Worm (Caenorhabditis elegans) whole organism, L4 larva: ENCODE results near the gene irld-57.
"Not testable (repeated sequence)": the region's sequence is repeated elsewhere in the genome, so short reads cannot be mapped to it uniquely, and the experiment has no call there.

Experiments used
- D1046.2 ChIP-seq: fragments of 200-800 bp; sonication (Bioruptor generic); IDR thresholded peaks from 2 replicates; pipeline ENCODE4 v1.3.6; 2022; ENCODE audit warnings: missing genetic modification characterization, missing compliant biosample characterization
- F26F4.8 ChIP-seq: fragments of 200-800 bp; sonication (Bioruptor generic); conservative IDR thresholded peaks from 2 replicates; pipeline ENCODE4 v1.3.6; 2022; ENCODE audit warnings: missing genetic modification characterization, missing compliant biosample characterization
- F44E2.7 ChIP-seq: fragments of 200-800 bp; sonication (Bioruptor generic); IDR thresholded peaks from 2 replicates; pipeline ENCODE4 v2.1.2; 2022; ENCODE audit warnings: missing genetic modification characterization, missing compliant biosample characterization
- F49E8.2 ChIP-seq: sonication (generic microtip); optimal IDR thresholded peaks from 2 replicates; lab custom pipeline; 2016; ENCODE audit warnings: missing compliant biosample characterization, mild to moderate bottlenecking, missing genetic modification characterization, borderline replicate concordance
- T26A8.4 ChIP-seq: fragments of 200-800 bp; sonication (Bioruptor generic); IDR thresholded peaks from 2 replicates; pipeline ENCODE4 v1.3.6; 2022; ENCODE audit warnings: missing genetic modification characterization, missing compliant biosample characterization
- Y105C5A.15 ChIP-seq: fragments of 200-800 bp; sonication (Bioruptor generic); IDR thresholded peaks from 2 replicates; pipeline ENCODE4 v1.3.6; 2022; ENCODE audit warnings: missing genetic modification characterization, missing compliant biosample characterization
- Y48G9A.11 ChIP-seq: fragments of 200-800 bp; sonication (Bioruptor generic); IDR thresholded peaks from 2 replicates; pipeline ENCODE4 v1.3.6; 2022; ENCODE audit warnings: missing genetic modification reagents, missing genetic modification characterization, missing compliant biosample characterization
- Y75B8A.6 ChIP-seq: fragments of 200-800 bp; sonication (Bioruptor generic); IDR thresholded peaks from 2 replicates; pipeline ENCODE4 v1.3.6; 2022; ENCODE audit warnings: missing genetic modification reagents, missing genetic modification characterization, missing compliant biosample characterization
- ZK337.2 ChIP-seq: fragments of 200-800 bp; sonication (Bioruptor generic); IDR thresholded peaks from 2 replicates; pipeline ENCODE4 v1.3.6; 2022; ENCODE audit warnings: missing genetic modification reagents, missing genetic modification characterization, missing compliant biosample characterization
- arid-1 ChIP-seq: fragments of 200-800 bp; sonication (Bioruptor generic); conservative IDR thresholded peaks from 2 replicates; pipeline ENCODE4 v1.3.6; 2022; ENCODE audit warnings: missing genetic modification reagents, missing genetic modification characterization, missing compliant biosample characterization
- ceh-20 ChIP-seq: fragments of 200-800 bp; sonication (Bioruptor generic); IDR thresholded peaks from 2 replicates; pipeline ENCODE4 v1.3.6; 2022; ENCODE audit warnings: missing genetic modification reagents, missing genetic modification characterization, missing compliant biosample characterization
- ceh-44 ChIP-seq: fragments of 200-800 bp; sonication (Bioruptor generic); IDR thresholded peaks from 2 replicates; pipeline ENCODE4 v1.3.6; 2022; ENCODE audit warnings: missing genetic modification reagents, missing genetic modification characterization, missing compliant biosample characterization
- ceh-82 ChIP-seq: sonication (generic microtip); optimal IDR thresholded peaks from 2 replicates; lab custom pipeline; 2017; ENCODE audit warnings: missing biosample characterization, missing genetic modification characterization
- ctbp-1 ChIP-seq: fragments of 200-800 bp; sonication (Bioruptor generic); IDR thresholded peaks from 2 replicates; pipeline ENCODE4 v1.3.6; 2022; ENCODE audit warnings: missing genetic modification reagents, missing genetic modification characterization, missing compliant biosample characterization
- daf-8 ChIP-seq: fragments of 200-800 bp; sonication (Bioruptor generic); IDR thresholded peaks from 2 replicates; pipeline ENCODE4 v1.3.6; 2022; ENCODE audit warnings: missing genetic modification characterization, missing compliant biosample characterization
- dmd-6 ChIP-seq: fragments of 200-800 bp; sonication (Bioruptor generic); IDR thresholded peaks from 2 replicates; pipeline ENCODE4 v1.3.6; 2022; ENCODE audit warnings: missing genetic modification reagents, missing genetic modification characterization, missing compliant biosample characterization
- dmd-8 ChIP-seq: fragments of 200-800 bp; sonication (Bioruptor generic); IDR thresholded peaks from 2 replicates; pipeline ENCODE4 v1.3.6; 2022; ENCODE audit warnings: missing genetic modification characterization, missing compliant biosample characterization
- dmd-9 ChIP-seq: fragments of 200-800 bp; sonication (Bioruptor generic); IDR thresholded peaks from 2 replicates; pipeline ENCODE4 v1.3.6; 2022; ENCODE audit warnings: missing genetic modification reagents, missing genetic modification characterization, missing compliant biosample characterization
- egl-43 ChIP-seq: fragments of 200-800 bp; sonication (Bioruptor generic); IDR thresholded peaks from 2 replicates; pipeline ENCODE4 v1.3.6; 2022; ENCODE audit warnings: missing genetic modification reagents, missing genetic modification characterization, missing compliant biosample characterization
- lim-7 ChIP-seq: fragments of 200-800 bp; sonication (Bioruptor generic); IDR thresholded peaks from 2 replicates; pipeline ENCODE4 v1.3.6; 2022; ENCODE audit warnings: missing genetic modification characterization, missing compliant biosample characterization
- lin-1 ChIP-seq: fragments of 200-800 bp; sonication (Bioruptor generic); IDR thresholded peaks from 2 replicates; pipeline ENCODE4 v1.3.6; 2022; ENCODE audit warnings: missing genetic modification reagents, missing genetic modification characterization, missing compliant biosample characterization
- lin-29 ChIP-seq: fragments of 200-800 bp; sonication (Bioruptor generic); IDR thresholded peaks from 2 replicates; pipeline ENCODE4 v1.3.6; 2022; ENCODE audit warnings: missing genetic modification reagents, missing genetic modification characterization, missing compliant biosample characterization
- lin-38 ChIP-seq: fragments of 200-800 bp; sonication (Bioruptor generic); IDR thresholded peaks from 2 replicates; pipeline ENCODE4 v1.3.6; 2022; ENCODE audit warnings: missing genetic modification reagents, missing genetic modification characterization, missing compliant biosample characterization
- madf-5 ChIP-seq, 2 experiments: fragments of 200-800 bp; sonication (Bioruptor generic); IDR thresholded peaks; 2 replicates each; pipeline ENCODE4 v1.3.6; 2022; ENCODE audit warnings: missing compliant biosample characterization in 2 of 2, missing genetic modification characterization in 2 of 2
- madf-9 ChIP-seq: fragments of 200-800 bp; sonication (Bioruptor generic); conservative IDR thresholded peaks from 2 replicates; pipeline ENCODE4 v1.3.6; 2022; ENCODE audit warnings: missing genetic modification reagents, missing genetic modification characterization, missing compliant biosample characterization
- mdt-29 ChIP-seq: fragments of 200-800 bp; sonication (Bioruptor generic); IDR thresholded peaks from 2 replicates; pipeline ENCODE4 v1.3.6; 2022; ENCODE audit warnings: missing genetic modification reagents, missing genetic modification characterization, missing compliant biosample characterization
- mep-1 ChIP-seq: fragments of 150-350 bp; sonication (generic microtip); optimal IDR thresholded peaks from 3 replicates; lab custom pipeline; 2014; ENCODE audit warnings: missing biosample characterization, missing genetic modification characterization
- nhr-11 ChIP-seq: fragments of 150-350 bp; optimal IDR thresholded peaks from 2 replicates; lab custom pipeline; 2014; ENCODE audit warnings: missing biosample characterization, missing genetic modification characterization
- nhr-41 ChIP-seq: fragments of 200-800 bp; sonication (Bioruptor generic); IDR thresholded peaks from 2 replicates; pipeline ENCODE4 v1.3.6; 2022; ENCODE audit warnings: missing genetic modification reagents, missing genetic modification characterization, missing compliant biosample characterization
- nhr-42 ChIP-seq: fragments of 200-800 bp; sonication (Bioruptor generic); IDR thresholded peaks from 2 replicates; pipeline ENCODE4 v1.3.6; 2022; ENCODE audit warnings: missing genetic modification characterization, missing compliant biosample characterization
- pha-4 ChIP-seq, 2 experiments: fragments of 150-350 bp in 1 of 2; fragments of 200-800 bp in 1 of 2; sonication (Bioruptor generic) in 1 of 2; IDR thresholded peaks in 1 of 2; optimal IDR thresholded peaks in 1 of 2; 2 replicates each; pipeline versions ENCODE4 v1.3.6 to Lab custom; 2014 to 2022; ENCODE audit warnings: missing genetic modification characterization in 2 of 2, missing genetic modification reagents in 2 of 2, missing biosample characterization in 1 of 2, missing compliant biosample characterization in 1 of 2
- php-3 ChIP-seq: fragments of 200-800 bp; sonication (Bioruptor generic); IDR thresholded peaks from 2 replicates; pipeline ENCODE4 v1.3.6; 2022; ENCODE audit warnings: missing genetic modification reagents, missing genetic modification characterization, missing compliant biosample characterization
- pqm-1 ChIP-seq: sonication (generic microtip); optimal IDR thresholded peaks from 2 replicates; lab custom pipeline; 2017; ENCODE audit warnings: missing biosample characterization, missing genetic modification characterization
- saeg-2 ChIP-seq: fragments of 200-800 bp; sonication (Bioruptor generic); IDR thresholded peaks from 2 replicates; pipeline ENCODE4 v1.3.6; 2022; ENCODE audit warnings: missing genetic modification reagents, missing genetic modification characterization, missing compliant biosample characterization
- set-16 ChIP-seq: fragments of 200-800 bp; sonication (Bioruptor generic); IDR thresholded peaks from 2 replicates; pipeline ENCODE4 v1.3.6; 2022; ENCODE audit warnings: missing genetic modification reagents, missing genetic modification characterization, missing compliant biosample characterization
- snpc-1.2 ChIP-seq: fragments of 200-800 bp; sonication (Bioruptor generic); IDR thresholded peaks from 2 replicates; pipeline ENCODE4 v1.3.6; 2022; ENCODE audit warnings: missing genetic modification reagents, missing genetic modification characterization, missing compliant biosample characterization
- unc-130 ChIP-seq: sonication (generic microtip); optimal IDR thresholded peaks from 2 replicates; lab custom pipeline; 2016; ENCODE audit warnings: missing genetic modification reagents, missing genetic modification characterization, missing compliant biosample characterization
- vab-7 ChIP-seq: fragments of 200-800 bp; sonication (Bioruptor generic); IDR thresholded peaks from 2 replicates; pipeline ENCODE4 v1.3.6; 2022; ENCODE audit warnings: missing genetic modification reagents, missing genetic modification characterization, missing compliant biosample characterization
- zip-11 ChIP-seq: fragments of 200-800 bp; sonication (Bioruptor generic); IDR thresholded peaks from 2 replicates; pipeline ENCODE4 v1.3.6; 2022; ENCODE audit warnings: missing genetic modification characterization, missing compliant biosample characterization

Gene irld-57

ce11 chrV:15769072-15769471, 42.6 kb upstream of the irld-57 start, which contains the start of gene F57A10.4:
TSS of gene F57A10.4 (plus strand) at chrV:15769438.
- TF ChIP-seq nhr-41 (GFP tag; lab: Robert Waterston, UW) (no peak), F49E8.2 (no peak), mep-1 (tag; lab: Kevin White, UChicago) (no peak), ceh-82 (tag; lab: Kevin White, UChicago) (no peak), unc-130 (GFP tag; lab: Kevin White, UChicago) (peak; percentile 56), arid-1 (GFP tag; lab: Robert Waterston, UW) (no peak), nhr-11 (tag; lab: Kevin White, UChicago) (no peak), pqm-1 (tag; lab: Kevin White, UChicago) (no peak)

DNA sequence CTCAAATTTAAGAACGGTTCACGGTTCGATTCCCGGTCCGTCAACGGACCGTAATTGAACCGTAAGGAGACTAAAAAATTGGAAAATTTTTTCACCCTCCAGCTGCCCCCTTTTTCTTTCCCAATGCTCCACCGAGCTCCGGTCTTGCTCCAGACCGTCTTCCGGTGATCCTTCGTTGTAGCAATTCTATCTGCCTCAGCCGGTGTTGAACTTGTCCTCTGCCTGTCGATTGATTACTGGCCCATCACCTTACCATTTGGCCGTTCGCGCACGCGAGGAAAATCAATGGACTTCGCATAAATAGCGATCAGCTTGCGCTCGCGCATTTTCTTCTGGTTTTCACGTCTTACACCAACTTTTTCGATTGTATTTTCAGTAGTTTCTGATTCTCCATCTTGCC, 40.9 kb upstream of the irld-57 start:
- TF ChIP-seq daf-8 (peak; percentile 64; the same call in 1 of the 2 replicates), F49E8.2 (peak; percentile 12), T26A8.4 (GFP tag; lab: Robert Waterston, UW) (peak; percentile 64; the same call in 1 of the 2 replicates), lin-38 (GFP tag; lab: Robert Waterston, UW) (peak; percentile 82), set-16 (GFP tag; lab: Robert Waterston, UW) (peak; percentile 55), egl-43 (GFP tag; lab: Robert Waterston, UW) (peak; percentile 92), dmd-9 (GFP tag; lab: Robert Waterston, UW) (0 out of 2 replicates have a peak, but pooled peaks have one; percentile 53), lin-1 (GFP tag; lab: Robert Waterston, UW) (peak; percentile 66; the same call in 1 of the 2 replicates), Y48G9A.11 (GFP tag; lab: Robert Waterston, UW) (peak; percentile 75), pha-4 (GFP tag; IDR thresholded peaks at IDR 0.05; lab: Robert Waterston, UW) (peak; percentile 84), ceh-44 (GFP tag; lab: Robert Waterston, UW) (peak; percentile 68; the same call in 1 of the 2 replicates), arid-1 (GFP tag; lab: Robert Waterston, UW) (peak; percentile 89), F44E2.7 (peak; percentile 71; the same call in 1 of the 2 replicates), Y75B8A.6 (peak; percentile 78; the same call in 1 of the 2 replicates), nhr-41 (GFP tag; lab: Robert Waterston, UW) (peak; percentile 85), F26F4.8 (GFP tag; lab: Robert Waterston, UW) (peak; percentile 95), zip-11 (GFP tag; lab: Robert Waterston, UW) (0 out of 2 replicates have a peak, but pooled peaks have one; percentile 35), madf-5 (GFP tag; IDR thresholded peaks at IDR 0.05; lab: Robert Waterston, UW) (peak in 1 of 2 experiments; percentile 73; a peak in 1 of 4 replicates), ceh-20 (GFP tag; lab: Robert Waterston, UW) (peak; percentile 52; the same call in 1 of the 2 replicates), nhr-42 (GFP tag; lab: Robert Waterston, UW) (peak; percentile 66), dmd-6 (GFP tag; lab: Robert Waterston, UW) (0 out of 2 replicates have a peak, but pooled peaks have one; percentile 9), snpc-1.2 (GFP tag; lab: Robert Waterston, UW) (peak; percentile 86), madf-9 (GFP tag; lab: Robert Waterston, UW) (peak; percentile 45; the same call in 1 of the 2 replicates), lin-29 (peak; percentile 27; the same call in 1 of the 2 replicates), ZK337.2 (GFP tag; lab: Robert Waterston, UW) (0 out of 2 replicates have a peak, but pooled peaks have one; percentile 13), D1046.2 (GFP tag; lab: Robert Waterston, UW) (peak; percentile 81), php-3 (peak; percentile 72), lim-7 (GFP tag; lab: Robert Waterston, UW) (peak; percentile 95), mdt-29 (GFP tag; lab: Robert Waterston, UW) (peak; percentile 80), Y105C5A.15 (GFP tag; lab: Robert Waterston, UW) (peak; percentile 71; the same call in 1 of the 2 replicates), saeg-2 (peak; percentile 68; the same call in 1 of the 2 replicates), vab-7 (GFP tag; lab: Robert Waterston, UW) (peak; percentile 77), ctbp-1 (GFP tag; lab: Robert Waterston, UW) (peak; percentile 80), dmd-8 (GFP tag; lab: Robert Waterston, UW) (peak; percentile 94)
- TF ChIP-seq pha-4 (tag; optimal IDR thresholded peaks at IDR 0.05; lab: Kevin White, UChicago), result not testable (repeated sequence)
